4 worm cellular contexts compared by ENCODE assay signal in the genomic region with DNA sequence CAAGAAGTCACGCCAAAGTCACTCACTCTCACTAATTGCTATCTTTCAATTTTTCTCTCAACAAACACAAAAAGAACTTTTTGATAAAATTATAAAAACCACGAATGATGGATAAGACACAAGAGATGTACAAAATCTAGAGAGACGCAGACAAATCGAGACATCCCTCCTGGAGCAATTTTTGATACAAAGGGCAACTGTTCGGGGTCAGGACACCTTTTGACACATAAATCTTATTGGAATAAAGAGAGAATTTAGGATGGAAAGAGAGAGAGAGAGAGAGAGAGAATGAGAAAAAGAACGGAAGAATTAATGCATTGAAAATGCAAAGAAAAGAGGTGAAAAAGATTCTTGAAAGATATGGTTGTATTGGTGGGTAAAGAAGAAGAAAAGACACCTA.
TF ChIP-seq lines count a peak whose summit lies in the region.

No protein-coding gene starts in this region.

TF ChIP-seq in whole organism, L1 larva, 84 proteins besides CTCF, POLR2A, EP300 and RAD21:
- peak; percentile 32 for TF ChIP-seq blmp-1 (tag; optimal IDR thresholded peaks at IDR 0.05; lab: Kevin White, UChicago)
- no peak for TF ChIP-seq tlp-1 (tag; optimal IDR thresholded peaks at IDR 0.05; lab: Kevin White, UChicago)
- TF ChIP-seq nhr-71 (tag; optimal IDR thresholded peaks at IDR 0.05; lab: Kevin White, UChicago) = peak; percentile 35
- TF ChIP-seq pax-3 (tag; optimal IDR thresholded peaks at IDR 0.05; lab: Kevin White, UChicago) = no peak
- peak in 1 of 2 experiments; percentile 9 for TF ChIP-seq lsy-2 (tag; optimal IDR thresholded peaks at IDR 0.05; lab: Kevin White, UChicago)
- peak; percentile 21 for TF ChIP-seq mep-1 (tag; optimal IDR thresholded peaks at IDR 0.05; lab: Kevin White, UChicago)
- TF ChIP-seq lin-35 (GFP tag; optimal IDR thresholded peaks at IDR 0.05; lab: Kevin White, UChicago) = peak in 1 of 2 experiments; percentile 3
- peak; percentile 72 for TF ChIP-seq lin-14 (GFP tag; optimal IDR thresholded peaks at IDR 0.05; lab: Kevin White, UChicago)
- no peak for TF ChIP-seq efl-1 (optimal IDR thresholded peaks at IDR 0.05; lab: Kevin White, UChicago)
- peak in 1 of 2 experiments; percentile 40 for TF ChIP-seq efl-1 (GFP tag; optimal IDR thresholded peaks at IDR 0.05 in 1 of 2; lab: Kevin White, UChicago)
- no peak for TF ChIP-seq skn-1 (tag; optimal IDR thresholded peaks at IDR 0.05; lab: Kevin White, UChicago)

TF ChIP-seq in whole organism, L2 larva, 48 proteins besides CTCF, POLR2A, EP300 and RAD21:
- TF ChIP-seq mdl-1 (tag; optimal IDR thresholded peaks at IDR 0.05; lab: Kevin White, UChicago) = no peak
- no peak for TF ChIP-seq fos-1 (tag; optimal IDR thresholded peaks at IDR 0.05; lab: Kevin White, UChicago)
- TF ChIP-seq nhr-6 (tag; optimal IDR thresholded peaks at IDR 0.05; lab: Kevin White, UChicago) = no peak
- TF ChIP-seq lin-11 (tag; optimal IDR thresholded peaks at IDR 0.05; lab: Kevin White, UChicago) = no peak
- TF ChIP-seq F13H6.1 (tag; optimal IDR thresholded peaks at IDR 0.05; lab: Kevin White, UChicago) = no peak
- no peak for TF ChIP-seq nhr-77 (tag; optimal IDR thresholded peaks at IDR 0.05; lab: Kevin White, UChicago)
- TF ChIP-seq skn-1 (tag; optimal IDR thresholded peaks at IDR 0.05; lab: Kevin White, UChicago) = no peak
- peak; percentile 45 for TF ChIP-seq C34F6.9 (tag; optimal IDR thresholded peaks at IDR 0.05; lab: Kevin White, UChicago)
- TF ChIP-seq alr-1 (tag; optimal IDR thresholded peaks at IDR 0.05; lab: Kevin White, UChicago) = no peak
- TF ChIP-seq mab-5 (tag; optimal IDR thresholded peaks at IDR 0.05; lab: Kevin White, UChicago) = peak; percentile 58
- TF ChIP-seq sma-9 (GFP tag; optimal IDR thresholded peaks at IDR 0.05; lab: Kevin White, UChicago) = peak; percentile 18
- no peak for TF ChIP-seq sma-9 (tag; optimal IDR thresholded peaks at IDR 0.05; lab: Kevin White, UChicago)
- TF ChIP-seq Y55F3AM.14 (GFP tag; optimal IDR thresholded peaks at IDR 0.05; lab: Kevin White, UChicago) = no peak
- no peak for TF ChIP-seq nhr-21 (tag; optimal IDR thresholded peaks at IDR 0.05; lab: Kevin White, UChicago)
- TF ChIP-seq aly-2 (tag; optimal IDR thresholded peaks at IDR 0.05; lab: Kevin White, UChicago) = no peak
- TF ChIP-seq ztf-4 (tag; optimal IDR thresholded peaks at IDR 0.05; lab: Kevin White, UChicago) = no peak
- TF ChIP-seq blmp-1 (tag; optimal IDR thresholded peaks at IDR 0.05; lab: Kevin White, UChicago; ENCODE audit: insufficient read depth) = no peak
- peak in 1 of 2 experiments; percentile 20 for TF ChIP-seq lsy-2 (tag; optimal IDR thresholded peaks at IDR 0.05; lab: Kevin White, UChicago)
- TF ChIP-seq dmd-4 (tag; optimal IDR thresholded peaks at IDR 0.05; lab: Kevin White, UChicago) = no peak
- TF ChIP-seq ceh-16 (tag; optimal IDR thresholded peaks at IDR 0.05; lab: Kevin White, UChicago) = no peak
- TF ChIP-seq elt-3 (tag; optimal IDR thresholded peaks at IDR 0.05; lab: Kevin White, UChicago) = no peak
- no peak for TF ChIP-seq ZK546.5 (tag; optimal IDR thresholded peaks at IDR 0.05; lab: Kevin White, UChicago)
- TF ChIP-seq nhr-237 (tag; optimal IDR thresholded peaks at IDR 0.05; lab: Kevin White, UChicago) = no peak
- TF ChIP-seq nhr-129 (tag; optimal IDR thresholded peaks at IDR 0.05; lab: Kevin White, UChicago) = no peak
- TF ChIP-seq R02D3.7 (tag; optimal IDR thresholded peaks at IDR 0.05; lab: Kevin White, UChicago) = no peak
- no peak for TF ChIP-seq nhr-10 (tag; optimal IDR thresholded peaks at IDR 0.05; lab: Kevin White, UChicago)

TF ChIP-seq in whole organism, late embryonic, 69 proteins besides CTCF, POLR2A, EP300 and RAD21:
- TF ChIP-seq nhr-232 (tag; optimal IDR thresholded peaks at IDR 0.05; lab: Kevin White, UChicago) (no peak), ahr-1 (tag; optimal IDR thresholded peaks at IDR 0.05; lab: Kevin White, UChicago) (no peak), unc-55 (GFP tag; optimal IDR thresholded peaks at IDR 0.05; lab: Kevin White, UChicago) (peak; percentile 84), ceh-14 (tag; optimal IDR thresholded peaks at IDR 0.05; lab: Kevin White, UChicago) (no peak), ceh-30 (tag; optimal IDR thresholded peaks at IDR 0.05; lab: Kevin White, UChicago) (no peak)

TF ChIP-seq in whole organism, mixed stage, embryonic, 35 proteins besides CTCF, POLR2A, EP300 and RAD21:
- peak; percentile 64 for TF ChIP-seq nhr-2 (tag; optimal IDR thresholded peaks at IDR 0.05; lab: Kevin White, UChicago)
- TF ChIP-seq hlh-1 (tag; optimal IDR thresholded peaks at IDR 0.05; lab: Kevin White, UChicago) = peak; percentile 87
- TF ChIP-seq mab-5 (tag; optimal IDR thresholded peaks at IDR 0.05; lab: Kevin White, UChicago) = peak; percentile 3
- TF ChIP-seq unc-39 (tag; optimal IDR thresholded peaks at IDR 0.05; lab: Kevin White, UChicago) = no peak
- TF ChIP-seq drap-1 (GFP tag; optimal IDR thresholded peaks at IDR 0.05; lab: Kevin White, UChicago) = no peak
- TF ChIP-seq unc-62 (GFP tag; optimal IDR thresholded peaks at IDR 0.05; lab: Kevin White, UChicago) = peak; percentile 72
- no peak for TF ChIP-seq sem-2 (GFP tag; optimal IDR thresholded peaks at IDR 0.05; lab: Kevin White, UChicago)
- peak; percentile 36 for TF ChIP-seq unc-120 (tag; optimal IDR thresholded peaks at IDR 0.05; lab: Kevin White, UChicago; ENCODE audit: poor library complexity, severe bottlenecking)
- TF ChIP-seq lin-32 (GFP tag; optimal IDR thresholded peaks at IDR 0.05; lab: Kevin White, UChicago) = no peak
TF ChIP-seq in whole organism, mixed stage, embryonic: peak in this region for 5.
